Worm (Caenorhabditis elegans) whole organism, L3 larva: ENCODE results near the gene F21D9.11.

Source experiments
- fkh-10 ChIP-seq: sonication (generic microtip); optimal IDR thresholded peaks from 2 replicates; lab custom pipeline; 2017; ENCODE audit warnings: missing biosample characterization, missing genetic modification reagents, missing genetic modification characterization
- fos-1 ChIP-seq: fragments of 150-350 bp; optimal IDR thresholded peaks from 2 replicates; lab custom pipeline; 2014; ENCODE audit warnings: missing biosample characterization, missing genetic modification characterization
- hmg-11 ChIP-seq: sonication (generic microtip); optimal IDR thresholded peaks from 2 replicates; lab custom pipeline; 2016; ENCODE audit warnings: missing genetic modification characterization, missing compliant biosample characterization
- mml-1 ChIP-seq: fragments of 150-350 bp; sonication (generic microtip); optimal IDR thresholded peaks from 3 replicates; lab custom pipeline; 2014; ENCODE audit warnings: missing biosample characterization, missing genetic modification characterization
- nhr-11 ChIP-seq: fragments of 150-350 bp; optimal IDR thresholded peaks from 2 replicates; lab custom pipeline; 2014; ENCODE audit warnings: missing biosample characterization, missing genetic modification characterization
- nhr-76 ChIP-seq: fragments of 150-350 bp; sonication (generic microtip); optimal IDR thresholded peaks from 5 replicates; lab custom pipeline; 2014; ENCODE audit warnings: missing biosample characterization, missing genetic modification characterization
- snpc-4 ChIP-seq: fragments of 150-350 bp; optimal IDR thresholded peaks from 2 replicates; lab custom pipeline; 2014; ENCODE audit warnings: missing biosample characterization, missing genetic modification characterization

F21D9.11 gene

ce11 chrV:19301934-19302333 lies 50.0 kb downstream of the F21D9.11 start, which contains the start of gene fbxb-62:
Gene fbxb-62 (minus strand): TSS chrV:19302034.
- TF ChIP-seq snpc-4 (tag; lab: Kevin White, UChicago) = no peak
- TF ChIP-seq mml-1 = no peak
- no peak for TF ChIP-seq hmg-11 (tag; lab: Kevin White, UChicago)
- no peak for TF ChIP-seq nhr-11
- no peak for TF ChIP-seq nhr-76 (tag; lab: Kevin White, UChicago)
- TF ChIP-seq fkh-10 (GFP tag; lab: Kevin White, UChicago) = no peak
- TF ChIP-seq fos-1 = no peak
- TF ChIP-seq, all 47 proteins: peak for 0
